Worm (Caenorhabditis elegans) whole organism, L2 larva: Measurements from ENCODE around the gene ekl-5.

Source experiments
- R02D3.7 ChIP-seq: fragments of 150-350 bp; optimal IDR thresholded peaks from 2 replicates; lab custom pipeline; 2014; ENCODE audit warnings: missing biosample characterization, missing genetic modification characterization
- dmd-4 ChIP-seq: sonication (generic microtip); optimal IDR thresholded peaks from 2 replicates; lab custom pipeline; 2017; ENCODE audit warnings: missing biosample characterization, missing genetic modification characterization
- elt-1 ChIP-seq: fragments of 150-350 bp; optimal IDR thresholded peaks from 2 replicates; lab custom pipeline; 2014; ENCODE audit warnings: missing biosample characterization, missing genetic modification characterization
- elt-3 ChIP-seq: sonication (generic microtip); optimal IDR thresholded peaks from 2 replicates; lab custom pipeline; 2017; ENCODE audit warnings: missing biosample characterization, missing genetic modification characterization
- gmeb-1 ChIP-seq: fragments of 150-350 bp; optimal IDR thresholded peaks from 2 replicates; lab custom pipeline; 2014; ENCODE audit warnings: missing biosample characterization, missing genetic modification characterization
- lin-39 ChIP-seq: fragments of 150-350 bp; optimal IDR thresholded peaks from 2 replicates; lab custom pipeline; 2014; ENCODE audit warnings: missing biosample characterization, missing genetic modification reagents, missing genetic modification characterization
- mab-5 ChIP-seq: fragments of 150-350 bp; optimal IDR thresholded peaks from 2 replicates; lab custom pipeline; 2014; ENCODE audit warnings: missing biosample characterization, missing genetic modification characterization
- nhr-11 ChIP-seq: fragments of 150-350 bp; optimal IDR thresholded peaks from 2 replicates; lab custom pipeline; 2014; ENCODE audit warnings: missing biosample characterization, missing genetic modification characterization
- nhr-23 ChIP-seq: fragments of 150-350 bp; optimal IDR thresholded peaks from 2 replicates; lab custom pipeline; 2014; ENCODE audit warnings: missing biosample characterization, missing genetic modification reagents, missing genetic modification characterization
- nhr-6 ChIP-seq: fragments of 150-350 bp; optimal IDR thresholded peaks from 2 replicates; lab custom pipeline; 2014; ENCODE audit warnings: missing biosample characterization, missing genetic modification characterization
- nhr-77 ChIP-seq: fragments of 150-350 bp; optimal IDR thresholded peaks from 2 replicates; lab custom pipeline; 2014; ENCODE audit warnings: missing biosample characterization, missing genetic modification characterization
- skn-1 ChIP-seq: sonication (generic microtip); optimal IDR thresholded peaks from 2 replicates; lab custom pipeline; 2017; ENCODE audit warnings: missing biosample characterization, missing genetic modification characterization
- unc-62 ChIP-seq: fragments of 150-350 bp; optimal IDR thresholded peaks from 2 replicates; lab custom pipeline; 2014; ENCODE audit warnings: missing biosample characterization, missing genetic modification reagents, missing genetic modification characterization

ce11 chrX:13903769-13904168, 13.2 kb downstream of the ekl-5 start:
- TF ChIP-seq R02D3.7 (tag; lab: Kevin White, UChicago) = no peak
- TF ChIP-seq lin-39 = no peak
- no peak for TF ChIP-seq nhr-77 (tag; lab: Kevin White, UChicago)
- no peak for TF ChIP-seq elt-3 (tag; lab: Kevin White, UChicago)
- no peak for TF ChIP-seq dmd-4 (tag; lab: Kevin White, UChicago)
- TF ChIP-seq elt-1 = no peak
- TF ChIP-seq mab-5 (tag; lab: Kevin White, UChicago) = no peak
- TF ChIP-seq unc-62 (GFP tag; lab: Kevin White, UChicago) = no peak
- no peak for TF ChIP-seq gmeb-1 (tag; lab: Kevin White, UChicago)
- no peak for TF ChIP-seq nhr-6
- no peak for TF ChIP-seq skn-1 (tag; lab: Kevin White, UChicago)
- TF ChIP-seq nhr-11 (tag; lab: Kevin White, UChicago) = no peak
- no peak for TF ChIP-seq nhr-23
